Fruit fly (Drosophila melanogaster) whole organism, embryonic: ENCODE data around the gene Sgs5bis.

Experiments
- Aef1 ChIP-seq: fragments of 200-800 bp; sonication (Bioruptor generic); IDR thresholded peaks from 3 replicates; pipeline ENCODE4 v1.3.6; 2022; ENCODE audit warnings: missing biosample characterization, missing genetic modification characterization
- Awh ChIP-seq: fragments of 200-800 bp; sonication (Bioruptor generic); IDR thresholded peaks from 2 replicates; pipeline ENCODE4, ENCODE4 v1.3.6; 2022; ENCODE audit warnings: missing biosample characterization, missing genetic modification characterization
- B-H2 ChIP-seq: fragments of 200-800 bp; sonication (Bioruptor generic); optimal IDR thresholded peaks from 2 replicates; lab custom pipeline; 2018; ENCODE audit warnings: missing biosample characterization, mild to moderate bottlenecking, missing genetic modification characterization
- CG12744 ChIP-seq: fragments of 200-800 bp; sonication (Bioruptor generic); optimal IDR thresholded peaks from 2 replicates; lab custom pipeline; 2016; ENCODE audit warnings: missing biosample characterization, missing genetic modification characterization
- CG13296 ChIP-seq: fragments of 200-800 bp; sonication (Bioruptor generic); optimal IDR thresholded peaks from 3 replicates; lab custom pipeline; 2018; ENCODE audit warnings: missing biosample characterization, mild to moderate bottlenecking, missing genetic modification characterization
- CG13424 ChIP-seq: fragments of 200-800 bp; sonication (Bioruptor generic); optimal IDR thresholded peaks from 2 replicates; lab custom pipeline; 2019; ENCODE audit warnings: missing biosample characterization, mild to moderate bottlenecking, missing genetic modification characterization, moderate library complexity
- CG13775 ChIP-seq: fragments of 200-800 bp; sonication (Bioruptor generic); optimal IDR thresholded peaks from 3 replicates; lab custom pipeline; 2017; ENCODE audit warnings: missing biosample characterization, mild to moderate bottlenecking, missing genetic modification characterization
- CG15269 ChIP-seq: fragments of 200-800 bp; sonication (Bioruptor generic); optimal IDR thresholded peaks from 2 replicates; lab custom pipeline; 2018; ENCODE audit warnings: missing biosample characterization, mild to moderate bottlenecking, missing genetic modification characterization, moderate library complexity
- CG17385 ChIP-seq: fragments of 200-800 bp; sonication (Bioruptor generic); optimal IDR thresholded peaks from 3 replicates; lab custom pipeline; 2018; ENCODE audit warnings: missing biosample characterization, mild to moderate bottlenecking, missing genetic modification characterization
- CG17802 ChIP-seq: fragments of 200-800 bp; sonication (Bioruptor generic); optimal IDR thresholded peaks from 2 replicates; lab custom pipeline; 2018; ENCODE audit warnings: missing biosample characterization, mild to moderate bottlenecking, missing genetic modification characterization, moderate library complexity
- CG18011 ChIP-seq: fragments of 200-800 bp; sonication (Bioruptor generic); optimal IDR thresholded peaks from 2 replicates; lab custom pipeline; 2017; ENCODE audit warnings: missing biosample characterization, missing genetic modification characterization, mild to moderate bottlenecking, moderate library complexity, missing genotype
- CG18599 ChIP-seq: fragments of 200-800 bp; sonication (Bioruptor generic); optimal IDR thresholded peaks from 3 replicates; lab custom pipeline; 2017; ENCODE audit warnings: missing biosample characterization, missing genetic modification characterization, mild to moderate bottlenecking, moderate library complexity, missing genetic modification reagents
- CG2199 ChIP-seq: fragments of 200-800 bp; sonication (Bioruptor generic); IDR thresholded peaks from 3 replicates; pipeline ENCODE4 v1.3.6; 2022; ENCODE audit warnings: missing biosample characterization, missing genetic modification characterization
- CG2202 ChIP-seq: fragments of 200-800 bp; sonication (Bioruptor generic); optimal IDR thresholded peaks from 2 replicates; lab custom pipeline; 2018; ENCODE audit warnings: missing biosample characterization, mild to moderate bottlenecking, missing genetic modification characterization
- CG2678 ChIP-seq: fragments of 200-800 bp; sonication (Bioruptor generic); optimal IDR thresholded peaks from 3 replicates; lab custom pipeline; 2019; ENCODE audit warnings: missing biosample characterization, mild to moderate bottlenecking, missing genetic modification characterization, moderate library complexity
- CG31224 ChIP-seq: fragments of 200-800 bp; sonication (Bioruptor generic); IDR thresholded peaks from 2 replicates; pipeline ENCODE4 v1.3.6; 2022; ENCODE audit warnings: missing biosample characterization, missing genetic modification characterization
- CG3281 ChIP-seq: fragments of 200-800 bp; sonication (Bioruptor generic); optimal IDR thresholded peaks from 3 replicates; lab custom pipeline; 2017; ENCODE audit warnings: missing biosample characterization, mild to moderate bottlenecking, missing genetic modification characterization
- CG3847 ChIP-seq: fragments of 200-800 bp; sonication (Bioruptor generic); IDR thresholded peaks from 2 replicates; pipeline ENCODE4 v1.3.6; 2022; ENCODE audit warnings: missing biosample characterization, missing genetic modification characterization
- CG6854 ChIP-seq: fragments of 200-800 bp; sonication (Bioruptor generic); optimal IDR thresholded peaks from 3 replicates; lab custom pipeline; 2017; ENCODE audit warnings: missing biosample characterization, mild to moderate bottlenecking, missing genetic modification characterization
- CG7556 ChIP-seq: fragments of 200-800 bp; sonication (Bioruptor generic); optimal IDR thresholded peaks from 2 replicates; lab custom pipeline; 2017; ENCODE audit warnings: missing biosample characterization, mild to moderate bottlenecking, missing genetic modification characterization
- CG7839 ChIP-seq: fragments of 200-800 bp; sonication (Bioruptor generic); optimal IDR thresholded peaks from 3 replicates; lab custom pipeline; 2018; ENCODE audit warnings: missing biosample characterization, mild to moderate bottlenecking, missing genetic modification characterization, moderate library complexity
- Dek ChIP-seq: fragments of 200-800 bp; sonication (Bioruptor generic); optimal IDR thresholded peaks from 3 replicates; lab custom pipeline; 2019; ENCODE audit warnings: missing biosample characterization, mild to moderate bottlenecking, missing genetic modification characterization, moderate library complexity
- Gug ChIP-seq: fragments of 200-800 bp; sonication (Bioruptor generic); IDR thresholded peaks from 4 replicates; pipeline ENCODE4 v1.3.6; 2022; ENCODE audit warnings: missing biosample characterization, missing genetic modification characterization
- HLHmδ ChIP-seq: fragments of 200-800 bp; sonication (Bioruptor generic); optimal IDR thresholded peaks from 2 replicates; lab custom pipeline; 2018; ENCODE audit warnings: missing biosample characterization, mild to moderate bottlenecking, missing genetic modification characterization, moderate library complexity
- Hey ChIP-seq: fragments of 200-800 bp; sonication (Bioruptor generic); optimal IDR thresholded peaks from 3 replicates; lab custom pipeline; 2018; ENCODE audit warnings: missing biosample characterization, mild to moderate bottlenecking, missing genetic modification characterization
- Hmr ChIP-seq: fragments of 200-800 bp; sonication (Bioruptor generic); optimal IDR thresholded peaks from 3 replicates; lab custom pipeline; 2017; ENCODE audit warnings: mild to moderate bottlenecking, missing biosample characterization, missing genetic modification reagents, missing genetic modification characterization
- Hr51 ChIP-seq, 2 experiments: fragments of 200-800 bp; sonication (Bioruptor generic); optimal IDR thresholded peaks; 2 replicates in 1 of 2; 3 replicates in 1 of 2; lab custom pipeline; 2016 to 2018; ENCODE audit warnings: missing biosample characterization in 2 of 2, missing genetic modification characterization in 2 of 2, mild to moderate bottlenecking in 1 of 2, moderate library complexity in 1 of 2
- Nf-YB ChIP-seq: fragments of 200-800 bp; sonication (Bioruptor generic); optimal IDR thresholded peaks from 3 replicates; lab custom pipeline; 2019; ENCODE audit warnings: missing biosample characterization, mild to moderate bottlenecking, missing genetic modification characterization, moderate library complexity
- Nf-YC ChIP-seq: fragments of 200-800 bp; optimal IDR thresholded peaks from 3 replicates; lab custom pipeline; 2019; ENCODE audit warnings: missing biosample characterization, mild to moderate bottlenecking, missing genetic modification characterization, moderate library complexity
- Opbp ChIP-seq: fragments of 200-800 bp; sonication (Bioruptor generic); IDR thresholded peaks from 3 replicates; pipeline ENCODE4 v1.3.6; 2022; ENCODE audit warnings: missing biosample characterization, missing genetic modification characterization; ENCODE audit not compliant: partially characterized antibody
- Spps ChIP-seq: fragments of 200-800 bp; sonication (Bioruptor generic); optimal IDR thresholded peaks from 2 replicates; lab custom pipeline; 2018; ENCODE audit warnings: missing biosample characterization, mild to moderate bottlenecking, missing genetic modification characterization
- Tbp ChIP-seq: fragments of >200 bp; optimal IDR thresholded peaks from 2 replicates; lab custom pipeline; 2018; ENCODE audit warnings: missing biosample characterization, missing genetic modification characterization
- ato ChIP-seq: fragments of 200-800 bp; sonication (Bioruptor generic); IDR thresholded peaks from 2 replicates; pipeline ENCODE4 v1.3.6; 2022; ENCODE audit warnings: missing biosample characterization, missing genetic modification characterization; ENCODE audit not compliant: partially characterized antibody
- bbx ChIP-seq: fragments of 200-800 bp; sonication (Bioruptor generic); IDR thresholded peaks from 2 replicates; pipeline ENCODE4 v1.3.6; 2022; ENCODE audit warnings: missing biosample characterization, missing genetic modification characterization; ENCODE audit not compliant: partially characterized antibody
- bcd ChIP-seq: fragments of 200-800 bp; sonication (Bioruptor generic); optimal IDR thresholded peaks from 2 replicates; lab custom pipeline; 2017; ENCODE audit warnings: missing biosample characterization, mild to moderate bottlenecking, missing genetic modification characterization
- dmrt11E ChIP-seq: fragments of 200-800 bp; sonication (Bioruptor generic); optimal IDR thresholded peaks from 3 replicates; lab custom pipeline; 2018; ENCODE audit warnings: missing biosample characterization, mild to moderate bottlenecking, missing genetic modification characterization, moderate library complexity
- grau ChIP-seq: fragments of 200-800 bp; optimal IDR thresholded peaks from 3 replicates; lab custom pipeline; 2019; ENCODE audit warnings: missing biosample characterization, mild to moderate bottlenecking, missing genetic modification characterization, moderate library complexity
- kah ChIP-seq: fragments of 200-800 bp; sonication (Bioruptor generic); optimal IDR thresholded peaks from 2 replicates; lab custom pipeline; 2018; ENCODE audit warnings: missing biosample characterization, mild to moderate bottlenecking, missing genetic modification characterization
- klu ChIP-seq: fragments of 200-800 bp; sonication (Bioruptor generic); IDR thresholded peaks from 2 replicates; pipeline ENCODE4 v1.3.6; 2022; ENCODE audit warnings: missing biosample characterization, missing genetic modification characterization
- lilli ChIP-seq: fragments of 200-800 bp; sonication (Bioruptor generic); optimal IDR thresholded peaks from 3 replicates; lab custom pipeline; 2016; ENCODE audit warnings: missing biosample characterization, missing genetic modification characterization
- phol ChIP-seq: fragments of 200-800 bp; sonication (Bioruptor generic); optimal IDR thresholded peaks from 3 replicates; lab custom pipeline; 2018; ENCODE audit warnings: missing biosample characterization, mild to moderate bottlenecking, missing genetic modification characterization, moderate library complexity
- pnt ChIP-seq: fragments of 200-800 bp; sonication (Bioruptor generic); optimal IDR thresholded peaks from 3 replicates; lab custom pipeline; 2016; ENCODE audit warnings: missing biosample characterization, missing genetic modification characterization
- pros ChIP-seq: fragments of 200-800 bp; sonication (Bioruptor generic); optimal IDR thresholded peaks from 3 replicates; lab custom pipeline; 2019; ENCODE audit warnings: missing biosample characterization, mild to moderate bottlenecking, missing genetic modification characterization, moderate library complexity
- sd ChIP-seq: fragments of 200-800 bp; sonication (Bioruptor generic); optimal IDR thresholded peaks from 3 replicates; lab custom pipeline; 2018; ENCODE audit warnings: missing biosample characterization, mild to moderate bottlenecking, missing genetic modification characterization, moderate library complexity
- sens ChIP-seq: fragments of 200-800 bp; sonication (Bioruptor generic); peaks from one replicate; lab custom pipeline; 2016; ENCODE audit warnings: missing biosample characterization, missing genetic modification characterization
- seq ChIP-seq: fragments of 200-800 bp; sonication (Bioruptor generic); IDR thresholded peaks from 2 replicates; pipeline ENCODE4 v1.3.6; 2022; ENCODE audit warnings: missing biosample characterization, missing genetic modification characterization
- zen2 ChIP-seq: fragments of 200-800 bp; sonication (Bioruptor generic); IDR thresholded peaks from 3 replicates; pipeline ENCODE4 v1.3.6; 2022; ENCODE audit warnings: missing biosample characterization, missing genetic modification characterization; ENCODE audit not compliant: partially characterized antibody

Gene Sgs5bis

DNA sequence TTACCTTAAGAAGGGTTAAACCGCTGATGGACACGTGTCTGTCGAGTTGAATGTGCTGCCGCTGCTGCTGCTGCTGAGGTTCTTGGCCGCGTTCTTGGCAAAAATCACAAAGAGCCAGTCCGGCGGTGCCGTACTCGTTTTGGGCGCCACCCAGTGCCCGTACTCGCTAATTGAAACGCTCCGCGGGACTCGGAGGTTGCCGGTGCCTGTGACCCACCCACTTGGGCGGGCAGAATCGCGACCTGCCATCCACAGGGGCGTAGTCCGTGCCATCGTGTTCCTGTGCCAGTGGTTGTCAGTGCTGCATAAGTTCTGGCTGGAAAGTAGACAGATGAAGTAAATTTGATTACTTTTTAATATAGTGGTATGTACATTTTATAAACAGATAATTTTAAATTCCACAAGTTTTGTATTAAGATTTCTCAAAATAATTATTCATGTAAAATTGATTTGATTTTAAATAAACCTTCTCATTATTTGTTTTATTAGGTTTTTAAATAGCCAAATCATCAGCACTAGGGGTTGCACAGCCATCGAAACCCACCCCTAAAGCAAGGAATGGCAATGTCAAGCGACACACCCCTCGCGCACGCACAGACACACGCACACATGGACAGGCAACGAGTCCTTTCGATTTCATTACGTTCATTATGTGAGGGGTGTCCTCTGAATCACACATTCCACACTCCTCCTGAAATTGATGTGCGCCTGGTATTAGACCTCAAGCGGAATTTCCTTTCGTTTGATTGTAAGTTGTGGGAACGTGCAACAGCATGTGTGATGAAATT, 10.9 kb downstream of the Sgs5bis start:
- TF ChIP-seq CG2199 (no peak), seq (GFP tag; lab: Robert Waterston, UW) (0 out of 2 replicates have a peak, but pooled peaks have one; percentile 22), Dek (peak; percentile 6), CG2678 (tag; lab: Kevin White, UChicago) (peak; percentile 53), Hey (tag; lab: Kevin White, UChicago) (peak; percentile 33), Tbp (GFP tag; lab: Kevin White, UChicago) (peak; percentile 38), zen2 (GFP tag; lab: Robert Waterston, UW) (0 out of 3 replicates have a peak, but pooled peaks have one; percentile 19), CG7556 (GFP tag; lab: Kevin White, UChicago) (peak; percentile 49), CG6854 (no peak), CG13775 (GFP tag; lab: Kevin White, UChicago) (peak; percentile 22), Gug (GFP tag; lab: Robert Waterston, UW) (no peak), B-H2 (GFP tag; lab: Kevin White, UChicago) (no peak), Opbp (GFP tag; lab: Robert Waterston, UW) (no peak), sens (GFP tag; lab: Kevin White, UChicago) (peak; percentile 78), CG17385 (GFP tag; lab: Kevin White, UChicago) (peak; percentile 6), CG3847 (no peak), Aef1 (GFP tag; lab: Robert Waterston, UW) (no peak), Spps (tag; lab: Kevin White, UChicago) (no peak), grau (peak; percentile 47), CG31224 (peak; percentile 96), dmrt11E (peak; percentile 22), CG12744 (GFP tag; lab: Kevin White, UChicago) (no peak), bbx (0 out of 2 replicates have a peak, but pooled peaks have one; percentile 36), CG13296 (GFP tag; lab: Kevin White, UChicago) (peak; percentile 16), CG7839 (tag; lab: Kevin White, UChicago) (peak; percentile 48), kah (peak; percentile 73), sd (tag; lab: Kevin White, UChicago) (peak; percentile 100), bcd (GFP tag; lab: Kevin White, UChicago) (no peak), Awh (GFP tag; lab: Robert Waterston, UW) (0 out of 2 replicates have a peak, but pooled peaks have one; percentile 15), CG18011 (GFP tag; lab: Kevin White, UChicago) (no peak), Nf-YB (GFP tag; lab: Kevin White, UChicago) (peak; percentile 71), HLHmδ (peak; percentile 75), Hmr (GFP tag; lab: Kevin White, UChicago) (peak; percentile 50), CG18599 (GFP tag; lab: Kevin White, UChicago) (peak; percentile 41), lilli (peak; percentile 14), Hr51 (GFP tag; optimal IDR thresholded peaks at IDR 0.05; lab: Kevin White, UChicago) (peak in 1 of 2 experiments; percentile 41), CG15269 (tag; lab: Kevin White, UChicago) (peak; percentile 6), CG2202 (tag; lab: Kevin White, UChicago) (no peak), phol (peak; percentile 11), CG13424 (tag; lab: Kevin White, UChicago) (peak; percentile 41), pros (peak; percentile 84), Nf-YC (peak; percentile 51), pnt (GFP tag; lab: Kevin White, UChicago) (no peak), klu (0 out of 2 replicates have a peak, but pooled peaks have one; percentile 20), CG3281 (no peak), CG17802 (tag; lab: Kevin White, UChicago) (no peak), ato (GFP tag; lab: Robert Waterston, UW) (no peak)
